Fruit fly (Drosophila melanogaster): ENCODE data around the gene nrv1.

The nrv1 gene

DNA sequence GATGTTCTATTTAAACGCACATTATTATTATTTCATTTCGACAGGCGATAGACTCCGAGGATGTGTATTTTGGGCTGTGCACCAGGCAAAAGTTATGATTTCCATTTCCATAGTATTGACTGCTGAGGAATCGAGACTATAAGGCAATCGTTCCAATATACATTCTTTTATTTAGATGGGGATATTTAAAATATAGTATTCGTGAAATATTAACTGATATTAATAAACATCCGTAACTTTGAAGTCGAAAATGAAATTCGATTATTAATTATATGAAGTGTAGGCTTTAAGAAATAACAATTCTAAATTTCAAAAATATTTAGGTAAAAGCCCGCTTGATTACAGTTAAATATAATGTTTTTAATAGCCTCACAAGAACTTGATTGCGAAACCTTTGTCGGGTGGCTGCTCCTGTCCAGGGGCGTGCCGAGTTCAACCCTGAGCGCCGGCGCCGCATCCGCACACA, 43.6 kb upstream of the nrv1 start (continued):
- TF ChIP-seq HHEX (GFP tag; optimal IDR thresholded peaks at IDR 0.05) (peak; percentile 47), Hr39 (optimal IDR thresholded peaks at IDR 0.05) (no peak), CG17385 (GFP tag; optimal IDR thresholded peaks at IDR 0.05) (peak; percentile 45), CG31224 (GFP tag; IDR thresholded peaks at IDR 0.05) (no peak), so (GFP tag; IDR thresholded peaks at IDR 0.05) (no peak), dysf (GFP tag; IDR thresholded peaks at IDR 0.05) (0 out of 3 replicates have a peak, but pooled peaks have one; percentile 26), Awh (GFP tag; IDR thresholded peaks at IDR 0.05) (no peak), CG13894 (tag; optimal IDR thresholded peaks at IDR 0.05) (no peak), Hmr (GFP tag; optimal IDR thresholded peaks at IDR 0.05) (peak; percentile 56), E2f2 (GFP tag; IDR thresholded peaks at IDR 0.05) (peak; percentile 40; the same call in 1 of the 2 replicates), tin (GFP tag; optimal IDR thresholded peaks at IDR 0.05) (peak; percentile 50), caup (GFP tag; optimal IDR thresholded peaks at IDR 0.05; ENCODE audit: severe bottlenecking) (peak; percentile 19), Atf3 (GFP tag; optimal IDR thresholded peaks at IDR 0.05) (no peak), CG9797 (GFP tag; optimal IDR thresholded peaks at IDR 0.05) (no peak), fd64A (GFP tag; optimal IDR thresholded peaks at IDR 0.05) (no peak), stc (GFP tag; IDR thresholded peaks at IDR 0.05) (no peak), Abd-B (GFP tag; optimal IDR thresholded peaks at IDR 0.05) (peak; percentile 17), ken (GFP tag; IDR thresholded peaks at IDR 0.05) (no peak), CG6254 (GFP tag; optimal IDR thresholded peaks at IDR 0.05) (peak; percentile 56), CG3163 (GFP tag; optimal IDR thresholded peaks at IDR 0.05) (no peak), vvl (GFP tag; IDR thresholded peaks at IDR 0.05) (0 out of 2 replicates have a peak, but pooled peaks have one; percentile 40), NC2β (GFP tag; optimal IDR thresholded peaks at IDR 0.05) (no peak), CG31388 (GFP tag; optimal IDR thresholded peaks at IDR 0.05) (no peak), CG7372 (GFP tag; IDR thresholded peaks at IDR 0.05) (no peak), HLH54F (GFP tag; optimal IDR thresholded peaks at IDR 0.05) (no peak), CG5953 (GFP tag; IDR thresholded peaks at IDR 0.05) (no peak), CG17912 (GFP tag; optimal IDR thresholded peaks at IDR 0.05) (no peak), Dref (GFP tag; IDR thresholded peaks at IDR 0.05) (no peak), Antp (GFP tag; optimal IDR thresholded peaks at IDR 0.05) (no peak), CG30403 (GFP tag; optimal IDR thresholded peaks at IDR 0.05) (peak; percentile 58), Dip2 (GFP tag; IDR thresholded peaks at IDR 0.05) (no peak), bcd (GFP tag; optimal IDR thresholded peaks at IDR 0.05) (peak; percentile 55), chinmo (GFP tag; IDR thresholded peaks at IDR 0.05; ENCODE audit: partially characterized antibody) (no peak), CG7745 (tag; optimal IDR thresholded peaks at IDR 0.05) (no peak), sc (optimal IDR thresholded peaks at IDR 0.05) (no peak), sc (GFP tag; optimal IDR thresholded peaks at IDR 0.05) (peak; percentile 58), CG2678 (tag; optimal IDR thresholded peaks at IDR 0.05) (peak; percentile 78), dmrt99B (tag; optimal IDR thresholded peaks at IDR 0.05) (peak; percentile 71), Gsc (GFP tag; IDR thresholded peaks at IDR 0.05) (no peak), phol (tag; optimal IDR thresholded peaks at IDR 0.05) (peak; percentile 66), CG6813 (GFP tag; optimal IDR thresholded peaks at IDR 0.05) (peak; percentile 49), CG9727 (GFP tag; optimal IDR thresholded peaks at IDR 0.05) (peak; percentile 89), tll (GFP tag; optimal IDR thresholded peaks at IDR 0.05) (peak in 1 of 2 experiments; percentile 16), BtbVII (GFP tag; optimal IDR thresholded peaks at IDR 0.05) (peak; percentile 1), ERR (GFP tag; optimal IDR thresholded peaks at IDR 0.05) (no peak), TFAM (GFP tag; optimal IDR thresholded peaks at IDR 0.05) (no peak), CG10431 (GFP tag; optimal IDR thresholded peaks at IDR 0.05) (no peak), Hsf (GFP tag; optimal IDR thresholded peaks at IDR 0.05) (no peak), row (GFP tag; IDR thresholded peaks at IDR 0.05) (peak; percentile 70), Oli (tag; optimal IDR thresholded peaks at IDR 0.05) (peak; percentile 61), CG10565 (GFP tag; optimal IDR thresholded peaks at IDR 0.05) (no peak)
